Worm (Caenorhabditis elegans) whole organism, L1 larva: ENCODE results near the gene C37C3.2.

Experiments
- C04F5.9 ChIP-seq: sonication (generic microtip); optimal IDR thresholded peaks from 2 replicates; lab custom pipeline; 2016; ENCODE audit warnings: missing genetic modification characterization, missing compliant biosample characterization
- C16A3.4 ChIP-seq: fragments of 150-350 bp; optimal IDR thresholded peaks from 2 replicates; lab custom pipeline; 2014; ENCODE audit warnings: missing biosample characterization, missing genetic modification characterization
- F16B12.6 ChIP-seq: fragments of 150-350 bp; optimal IDR thresholded peaks from 2 replicates; lab custom pipeline; 2014; ENCODE audit warnings: missing biosample characterization, missing genetic modification characterization
- alr-1 ChIP-seq: fragments of 200-800 bp; sonication (Bioruptor generic); optimal IDR thresholded peaks from 2 replicates; lab custom pipeline; 2018; ENCODE audit warnings: borderline replicate concordance, mild to moderate bottlenecking, missing genetic modification characterization, missing compliant biosample characterization
- aly-2 ChIP-seq: fragments of 150-350 bp; optimal IDR thresholded peaks from 2 replicates; lab custom pipeline; 2014; ENCODE audit warnings: missing biosample characterization, missing genetic modification characterization
- ama-1 ChIP-seq: fragments of 150-350 bp; optimal IDR thresholded peaks from 2 replicates; lab custom pipeline; 2014
- blmp-1 ChIP-seq: fragments of 150-350 bp; optimal IDR thresholded peaks from 2 replicates; lab custom pipeline; 2014; ENCODE audit warnings: missing biosample characterization, missing genetic modification characterization
- ceh-8 ChIP-seq: fragments of 200-800 bp; sonication (Bioruptor generic); optimal IDR thresholded peaks from 2 replicates; lab custom pipeline; 2018; ENCODE audit warnings: mild to moderate bottlenecking, missing genetic modification characterization, moderate library complexity, missing compliant biosample characterization
- dsc-1 ChIP-seq: sonication (generic microtip); optimal IDR thresholded peaks from 2 replicates; lab custom pipeline; 2016; ENCODE audit warnings: mild to moderate bottlenecking, missing genetic modification characterization, missing compliant biosample characterization
- efl-1 ChIP-seq, 4 experiments: fragments of 150-350 bp; optimal IDR thresholded peaks in 3 of 4; peaks in 1 of 4; 1 replicate in 1 of 4; 2 replicates in 3 of 4; lab custom pipeline; 2014; ENCODE audit warnings: missing biosample characterization in 2 of 4, missing genetic modification characterization in 2 of 4, missing genetic modification reagents in 2 of 4
- efl-3 ChIP-seq: fragments of 200-800 bp; sonication (Bioruptor generic); optimal IDR thresholded peaks from 2 replicates; lab custom pipeline; 2018; ENCODE audit warnings: mild to moderate bottlenecking, missing genetic modification characterization, missing compliant biosample characterization
- egl-13 ChIP-seq: sonication (generic microtip); optimal IDR thresholded peaks from 2 replicates; lab custom pipeline; 2016; ENCODE audit warnings: missing genotype, missing genetic modification reagents, missing genetic modification characterization, missing compliant biosample characterization
- elt-2 ChIP-seq: sonication (generic microtip); optimal IDR thresholded peaks from 2 replicates; lab custom pipeline; 2016; ENCODE audit warnings: missing genetic modification characterization, mild to moderate bottlenecking, inconsistent platforms, missing compliant biosample characterization, missing genetic modification reagents
- elt-3 ChIP-seq, 6 experiments: fragments of 150-350 bp in 1 of 6; sonication (generic microtip); optimal IDR thresholded peaks; 2 replicates each; lab custom pipeline; 2017 to 2018; ENCODE audit warnings: missing biosample characterization in 6 of 6, missing genetic modification characterization in 6 of 6, inconsistent platforms in 1 of 6
- fkh-10 ChIP-seq: sonication (generic microtip); optimal IDR thresholded peaks from 2 replicates; lab custom pipeline; 2017; ENCODE audit warnings: missing biosample characterization, missing genetic modification reagents, missing genetic modification characterization
- fkh-8 ChIP-seq: sonication (generic microtip); optimal IDR thresholded peaks from 2 replicates; lab custom pipeline; 2016; ENCODE audit warnings: mild to moderate bottlenecking, missing genetic modification characterization, missing compliant biosample characterization
- fos-1 ChIP-seq: fragments of 150-350 bp; optimal IDR thresholded peaks from 2 replicates; lab custom pipeline; 2014; ENCODE audit warnings: missing biosample characterization, missing genetic modification characterization
- hlh-17 ChIP-seq: fragments of 200-800 bp; sonication (Bioruptor generic); optimal IDR thresholded peaks from 2 replicates; lab custom pipeline; 2018; ENCODE audit warnings: missing genetic modification characterization, mild to moderate bottlenecking, missing compliant biosample characterization, moderate library complexity, borderline replicate concordance
- hpl-2 ChIP-seq: fragments of 150-350 bp; optimal IDR thresholded peaks from 2 replicates; lab custom pipeline; 2014; ENCODE audit warnings: missing biosample characterization, missing genetic modification reagents, missing genetic modification characterization
- isw-1 ChIP-seq: fragments of 200-800 bp; sonication (Bioruptor generic); IDR thresholded peaks from 2 replicates; pipeline ENCODE4 v1.3.6; 2022; ENCODE audit warnings: missing genetic modification characterization, missing compliant biosample characterization
- lin-13 ChIP-seq: fragments of 150-350 bp; optimal IDR thresholded peaks from 2 replicates; lab custom pipeline; 2014; ENCODE audit warnings: missing biosample characterization, missing genetic modification reagents, missing genetic modification characterization
- lin-15B ChIP-seq: fragments of 150-350 bp; sonication (generic microtip); optimal IDR thresholded peaks from 3 replicates; lab custom pipeline; 2014; ENCODE audit warnings: missing biosample characterization, missing genetic modification characterization
- lin-35 ChIP-seq, 2 experiments: fragments of 150-350 bp; optimal IDR thresholded peaks; 2 replicates each; lab custom pipeline; 2014; ENCODE audit warnings: missing biosample characterization in 2 of 2, missing genetic modification characterization in 2 of 2, missing genetic modification reagents in 2 of 2
- lir-3 ChIP-seq: sonication (generic microtip); optimal IDR thresholded peaks from 2 replicates; lab custom pipeline; 2016; ENCODE audit warnings: mild to moderate bottlenecking, missing genetic modification characterization, moderate library complexity, missing compliant biosample characterization; ENCODE audit not compliant: poor library complexity
- lsy-2 ChIP-seq, 2 experiments: fragments of 150-350 bp; optimal IDR thresholded peaks; 2 replicates each; lab custom pipeline; 2014; ENCODE audit warnings: missing biosample characterization in 2 of 2, missing genetic modification characterization in 2 of 2
- mdl-1 ChIP-seq, 2 experiments: fragments of 150-350 bp; optimal IDR thresholded peaks; 2 replicates each; lab custom pipeline; 2014 to 2017; ENCODE audit warnings: missing biosample characterization in 2 of 2, missing genetic modification characterization in 2 of 2, inconsistent platforms in 1 of 2
- mef-2 ChIP-seq: fragments of 150-350 bp; optimal IDR thresholded peaks from 2 replicates; lab custom pipeline; 2014; ENCODE audit warnings: missing biosample characterization, missing genetic modification characterization
- mep-1 ChIP-seq: fragments of 150-350 bp; optimal IDR thresholded peaks from 2 replicates; lab custom pipeline; 2014; ENCODE audit warnings: missing biosample characterization, missing genetic modification characterization
- nhr-11 ChIP-seq: fragments of 150-350 bp; optimal IDR thresholded peaks from 2 replicates; lab custom pipeline; 2014; ENCODE audit warnings: missing biosample characterization, missing genetic modification characterization
- nhr-12 ChIP-seq: sonication (generic microtip); optimal IDR thresholded peaks from 2 replicates; lab custom pipeline; 2017; ENCODE audit warnings: missing biosample characterization, missing genetic modification characterization
- nhr-19 ChIP-seq: fragments of 200-800 bp; sonication (Bioruptor generic); conservative IDR thresholded peaks from 2 replicates; pipeline ENCODE4 v1.3.6; 2022; ENCODE audit warnings: missing genetic modification characterization, missing compliant biosample characterization
- nhr-237 ChIP-seq: fragments of 150-350 bp; optimal IDR thresholded peaks from 2 replicates; lab custom pipeline; 2014; ENCODE audit warnings: missing biosample characterization, missing genetic modification characterization
- nhr-28 ChIP-seq: fragments of 150-350 bp; optimal IDR thresholded peaks from 2 replicates; lab custom pipeline; 2014; ENCODE audit warnings: missing biosample characterization, missing genetic modification characterization
- nhr-47 ChIP-seq: sonication (generic microtip); optimal IDR thresholded peaks from 2 replicates; lab custom pipeline; 2016; ENCODE audit warnings: mild to moderate bottlenecking, missing genetic modification characterization, moderate library complexity, missing compliant biosample characterization
- nhr-71 ChIP-seq: sonication (generic microtip); optimal IDR thresholded peaks from 2 replicates; lab custom pipeline; 2016; ENCODE audit warnings: mild to moderate bottlenecking, missing genetic modification characterization, moderate library complexity, missing compliant biosample characterization
- nhr-76 ChIP-seq: sonication (generic microtip); optimal IDR thresholded peaks from 2 replicates; lab custom pipeline; 2017; ENCODE audit warnings: missing biosample characterization, missing genetic modification characterization
- nhr-85 ChIP-seq: sonication (generic microtip); peaks from one replicate; lab custom pipeline; 2016; ENCODE audit warnings: missing genetic modification characterization, inconsistent platforms, missing compliant biosample characterization
- pax-3 ChIP-seq: fragments of 200-800 bp; sonication (Bioruptor generic); optimal IDR thresholded peaks from 2 replicates; lab custom pipeline; 2018; ENCODE audit warnings: mild to moderate bottlenecking, missing genetic modification characterization, moderate library complexity, missing compliant biosample characterization
- pqm-1 ChIP-seq: sonication (generic microtip); optimal IDR thresholded peaks from 3 replicates; lab custom pipeline; 2017; ENCODE audit warnings: missing biosample characterization, missing genetic modification characterization
- rnt-1 ChIP-seq: sonication (generic microtip); optimal IDR thresholded peaks from 2 replicates; lab custom pipeline; 2016; ENCODE audit warnings: mild to moderate bottlenecking, missing genetic modification characterization, moderate library complexity, missing compliant biosample characterization
- sup-37 ChIP-seq: fragments of 200-800 bp; sonication (Bioruptor generic); optimal IDR thresholded peaks from 2 replicates; lab custom pipeline; 2018; ENCODE audit warnings: mild to moderate bottlenecking, missing genetic modification characterization, missing compliant biosample characterization
- tlp-1 ChIP-seq: fragments of 150-350 bp; optimal IDR thresholded peaks from 2 replicates; lab custom pipeline; 2014; ENCODE audit warnings: missing biosample characterization, missing genetic modification characterization
- unc-130 ChIP-seq: fragments of 150-350 bp; optimal IDR thresholded peaks from 2 replicates; lab custom pipeline; 2017; ENCODE audit warnings: missing biosample characterization, missing genetic modification characterization, inconsistent platforms
- unc-30 ChIP-seq: sonication (generic microtip); optimal IDR thresholded peaks from 2 replicates; lab custom pipeline; 2017; ENCODE audit warnings: missing biosample characterization, missing genetic modification characterization
- vab-15 ChIP-seq: sonication (generic microtip); optimal IDR thresholded peaks from 2 replicates; lab custom pipeline; 2017; ENCODE audit warnings: missing genotype, mild to moderate bottlenecking, missing genetic modification characterization, missing compliant biosample characterization
- xbp-1 ChIP-seq: sonication (generic microtip); optimal IDR thresholded peaks from 2 replicates; lab custom pipeline; 2016; ENCODE audit warnings: missing genetic modification characterization, missing compliant biosample characterization
- zag-1 ChIP-seq: fragments of 150-350 bp; optimal IDR thresholded peaks from 2 replicates; lab custom pipeline; 2014; ENCODE audit warnings: missing biosample characterization, missing genetic modification characterization
- zip-4 ChIP-seq: fragments of 200-800 bp; sonication (Bioruptor generic); optimal IDR thresholded peaks from 2 replicates; lab custom pipeline; 2018; ENCODE audit warnings: mild to moderate bottlenecking, missing genetic modification characterization, moderate library complexity, missing compliant biosample characterization
- ztf-4 ChIP-seq: fragments of 150-350 bp; optimal IDR thresholded peaks from 2 replicates; lab custom pipeline; 2014; ENCODE audit warnings: missing biosample characterization, missing genetic modification characterization

C37C3.2 gene

DNA sequence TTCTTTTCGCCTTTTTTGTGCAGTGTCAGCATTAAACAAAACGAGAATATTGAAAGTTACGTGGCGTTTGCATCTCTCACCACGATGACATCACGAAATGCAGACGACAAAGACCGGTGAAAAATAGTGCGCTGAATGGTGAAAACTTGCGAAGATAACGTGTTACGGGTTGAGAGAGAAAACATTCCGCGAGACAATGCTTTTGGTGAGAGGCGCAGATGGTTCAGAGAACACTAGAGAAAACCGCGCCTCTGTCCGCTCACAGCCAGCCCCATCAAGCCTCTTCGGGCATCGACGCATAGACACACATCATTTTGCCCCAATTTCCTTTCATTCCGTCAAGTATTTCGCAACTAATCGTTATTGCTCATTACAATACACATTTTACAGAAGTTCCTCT, 1.1 kb upstream of the C37C3.2 start, which contains the start of the genes C37C3.9 and C37C3.18 (continued):
- peak; percentile 87 for TF ChIP-seq fkh-8
- TF ChIP-seq nhr-47 (tag; lab: Kevin White, UChicago) = peak; percentile 85
- TF ChIP-seq nhr-28 (tag; lab: Kevin White, UChicago) = no peak
- TF ChIP-seq nhr-237 (tag; lab: Kevin White, UChicago) = peak; percentile 61
- TF ChIP-seq lin-35 (GFP tag; optimal IDR thresholded peaks at IDR 0.05; lab: Kevin White, UChicago) = peak; percentile 74 to 82
- peak in 1 of 6 experiments; percentile 47 for TF ChIP-seq elt-3 (tag; optimal IDR thresholded peaks at IDR 0.05; lab: Kevin White, UChicago)
- peak; percentile 27 for TF ChIP-seq ceh-8 (GFP tag; lab: Kevin White, UChicago)
- TF ChIP-seq nhr-12 (tag; lab: Kevin White, UChicago) = no peak
- peak; percentile 51 for TF ChIP-seq unc-130 (tag; lab: Kevin White, UChicago)
- TF ChIP-seq isw-1 (GFP tag; lab: Robert Waterston, UW) = peak; percentile 77
- TF ChIP-seq pax-3 (tag; lab: Kevin White, UChicago) = peak; percentile 45
- TF ChIP-seq vab-15 (tag; lab: Kevin White, UChicago) = no peak
- TF ChIP-seq unc-30 (tag; lab: Kevin White, UChicago) = no peak
- peak; percentile 76 for TF ChIP-seq lin-13 (GFP tag; lab: Kevin White, UChicago)
- peak in 1 of 2 experiments; percentile 84 for TF ChIP-seq mdl-1 (tag; optimal IDR thresholded peaks at IDR 0.05; lab: Kevin White, UChicago)
- TF ChIP-seq nhr-19 (GFP tag; lab: Robert Waterston, UW) = peak; percentile 75
- peak; percentile 82 for TF ChIP-seq C16A3.4 (tag; lab: Kevin White, UChicago)
- TF ChIP-seq elt-2 (tag; lab: Kevin White, UChicago) = peak; percentile 58
- TF ChIP-seq blmp-1 (tag; lab: Kevin White, UChicago) = peak; percentile 77
- peak; percentile 85 for TF ChIP-seq xbp-1
- no peak for TF ChIP-seq lir-3 (tag; lab: Kevin White, UChicago)
- peak; percentile 37 for TF ChIP-seq zip-4 (GFP tag; lab: Kevin White, UChicago)
- TF ChIP-seq lin-15B (tag; lab: Kevin White, UChicago) = no peak
- peak; percentile 39 for TF ChIP-seq zag-1 (tag; lab: Kevin White, UChicago)
- no peak for TF ChIP-seq hlh-17 (GFP tag; lab: Kevin White, UChicago)
- peak; percentile 51 for TF ChIP-seq nhr-11 (tag; lab: Kevin White, UChicago)
- peak; percentile 39 for TF ChIP-seq ztf-4 (tag; lab: Kevin White, UChicago)
- peak; percentile 84 for TF ChIP-seq hpl-2
- no peak for TF ChIP-seq tlp-1 (tag; lab: Kevin White, UChicago)
- no peak for TF ChIP-seq pqm-1
- TF ChIP-seq mef-2 = no peak

- TF ChIP-seq efl-1 (optimal IDR thresholded peaks at IDR 0.05; lab: Kevin White, UChicago) = no peak
- peak in 1 of 2 experiments; percentile 63 for TF ChIP-seq efl-1 (GFP tag; optimal IDR thresholded peaks at IDR 0.05 in 1 of 2; lab: Kevin White, UChicago)
- no peak for TF ChIP-seq lin-35 (GFP tag; optimal IDR thresholded peaks at IDR 0.05; lab: Kevin White, UChicago)
These were observed 897 bp downstream of the C37C3.2 start for ce11 chrV:7856641-7857040.

- no peak for TF ChIP-seq sup-37 (GFP tag; lab: Kevin White, UChicago)
- no peak for TF ChIP-seq efl-3 (GFP tag; lab: Kevin White, UChicago)
- TF ChIP-seq ama-1 (lab: Kevin White, UChicago) = peak; percentile 47
- no peak for TF ChIP-seq elt-2 (tag; lab: Kevin White, UChicago)
- no peak for TF ChIP-seq nhr-76
- no peak for TF ChIP-seq fkh-10 (GFP tag; lab: Kevin White, UChicago)
- peak in 1 of 2 experiments; percentile 13 for TF ChIP-seq efl-1 (optimal IDR thresholded peaks at IDR 0.05; lab: Kevin White, UChicago)
- TF ChIP-seq efl-1 (GFP tag; optimal IDR thresholded peaks at IDR 0.05 in 1 of 2; lab: Kevin White, UChicago) = no peak
- TF ChIP-seq C16A3.4 (tag; lab: Kevin White, UChicago) = no peak
- no peak for TF ChIP-seq mep-1 (tag; lab: Kevin White, UChicago)
- TF ChIP-seq F16B12.6 (tag; lab: Kevin White, UChicago) = no peak
- TF ChIP-seq aly-2 (tag; lab: Kevin White, UChicago) = no peak
- TF ChIP-seq rnt-1 (tag; lab: Kevin White, UChicago) = no peak
- TF ChIP-seq lsy-2 (tag; optimal IDR thresholded peaks at IDR 0.05; lab: Kevin White, UChicago) = peak in 1 of 2 experiments; percentile 26
- no peak for TF ChIP-seq egl-13
- TF ChIP-seq nhr-12 (tag; lab: Kevin White, UChicago) = no peak
- TF ChIP-seq hpl-2 = no peak
- no peak for TF ChIP-seq alr-1 (tag; lab: Kevin White, UChicago)
- TF ChIP-seq fos-1 (tag; lab: Kevin White, UChicago) = no peak
- no peak for TF ChIP-seq nhr-85 (tag; lab: Kevin White, UChicago)
- no peak for TF ChIP-seq dsc-1
- TF ChIP-seq C04F5.9 = no peak
- no peak for TF ChIP-seq nhr-71 (tag; lab: Kevin White, UChicago)
- TF ChIP-seq nhr-19 (GFP tag; lab: Robert Waterston, UW) = no peak
- TF ChIP-seq tlp-1 (tag; lab: Kevin White, UChicago) = no peak
- no peak for TF ChIP-seq zip-4 (GFP tag; lab: Kevin White, UChicago)
- TF ChIP-seq, all 84 proteins: peak for 3
These were observed 2.2 kb downstream of the C37C3.2 start, which contains the start of gene C37C3.1 for ce11 chrV:7857931-7858330. Gene C37C3.1 (plus strand): TSS chrV:7857963.
